Worm (Caenorhabditis elegans) whole organism, mixed stage, embryonic: ENCODE data around the gene C38C5.1.

Experiments used
- elt-1 ChIP-seq: sonication (generic microtip); optimal IDR thresholded peaks from 2 replicates; lab custom pipeline; 2017; ENCODE audit warnings: missing genetic modification characterization, mild to moderate bottlenecking, missing compliant biosample characterization, antibody characterized with exemption, moderate library complexity, borderline replicate concordance; ENCODE audit not compliant: insufficient read depth
- elt-3 ChIP-seq: fragments of 150-350 bp; optimal IDR thresholded peaks from 2 replicates; lab custom pipeline; 2014; ENCODE audit warnings: missing biosample characterization, missing genetic modification characterization
- ham-2 ChIP-seq: fragments of 200-800 bp; sonication (Bioruptor generic); optimal IDR thresholded peaks from 2 replicates; lab custom pipeline; 2018; ENCODE audit warnings: mild to moderate bottlenecking, missing genetic modification characterization, missing compliant biosample characterization
- mep-1 ChIP-seq: fragments of 150-350 bp; optimal IDR thresholded peaks from 2 replicates; lab custom pipeline; 2017; ENCODE audit warnings: missing biosample characterization, missing genetic modification reagents, missing genetic modification characterization, inconsistent platforms
- nhr-12 ChIP-seq: fragments of 150-350 bp; optimal IDR thresholded peaks from 2 replicates; lab custom pipeline; 2014; ENCODE audit warnings: missing biosample characterization, missing genetic modification characterization
- nhr-237 ChIP-seq: fragments of 150-350 bp; optimal IDR thresholded peaks from 2 replicates; lab custom pipeline; 2014; ENCODE audit warnings: missing biosample characterization, missing genetic modification characterization
- nhr-28 ChIP-seq: fragments of 150-350 bp; optimal IDR thresholded peaks from 2 replicates; lab custom pipeline; 2014; ENCODE audit warnings: missing biosample characterization, missing genetic modification characterization
- nhr-76 ChIP-seq: sonication (generic microtip); optimal IDR thresholded peaks from 2 replicates; lab custom pipeline; 2017; ENCODE audit warnings: missing biosample characterization, missing genetic modification characterization
- sem-2 ChIP-seq: fragments of 200-800 bp; sonication (Bioruptor generic); optimal IDR thresholded peaks from 2 replicates; lab custom pipeline; 2018; ENCODE audit warnings: mild to moderate bottlenecking, missing genetic modification characterization, missing compliant biosample characterization
- unc-120 ChIP-seq: sonication (generic microtip); optimal IDR thresholded peaks from 2 replicates; lab custom pipeline; 2017; ENCODE audit warnings: missing genetic modification characterization, missing compliant biosample characterization; ENCODE audit not compliant: poor library complexity, severe bottlenecking
- unc-39 ChIP-seq: fragments of 150-350 bp; optimal IDR thresholded peaks from 2 replicates; lab custom pipeline; 2014; ENCODE audit warnings: missing biosample characterization, missing genetic modification characterization
- unc-62 ChIP-seq: fragments of 150-350 bp; optimal IDR thresholded peaks from 2 replicates; lab custom pipeline; 2014; ENCODE audit warnings: missing biosample characterization, missing genetic modification reagents, missing genetic modification characterization
- ztf-11 ChIP-seq: fragments of 150-350 bp; optimal IDR thresholded peaks from 2 replicates; lab custom pipeline; 2014; ENCODE audit warnings: missing biosample characterization, missing genetic modification characterization

- TF ChIP-seq nhr-76 (tag; lab: Kevin White, UChicago) (no peak), unc-62 (GFP tag; lab: Kevin White, UChicago) (no peak), nhr-28 (no peak), unc-120 (tag; lab: Kevin White, UChicago) (no peak), mep-1 (tag; lab: Kevin White, UChicago) (no peak), ham-2 (GFP tag; lab: Kevin White, UChicago) (no peak), ztf-11 (tag; lab: Kevin White, UChicago) (no peak), nhr-12 (tag; lab: Kevin White, UChicago) (no peak), nhr-237 (tag; lab: Kevin White, UChicago) (no peak), elt-3 (no peak), elt-1 (no peak), sem-2 (GFP tag; lab: Kevin White, UChicago) (no peak), unc-39 (tag; lab: Kevin White, UChicago) (no peak)
These were observed 38.3 kb upstream of the C38C5.1 start for ce11 chrX:5519567-5519966.
